Fruit fly (Drosophila melanogaster) whole organism, adult: ENCODE measurements around the gene Actn.
A peak's percentile ranks its signal among the peaks of the same experiment; 100 is the strongest.

Source experiments
- CG1620 ChIP-seq: fragments of 200-800 bp; sonication (Bioruptor generic); optimal IDR thresholded peaks from 2 replicates; lab custom pipeline; 2016; ENCODE audit warnings: missing biosample characterization, missing genetic modification characterization
- CG33017 ChIP-seq: fragments of 200-800 bp; sonication (Bioruptor generic); optimal IDR thresholded peaks from 2 replicates; lab custom pipeline; 2018; ENCODE audit warnings: missing biosample characterization, mild to moderate bottlenecking, missing genetic modification characterization, moderate library complexity
- CG7045 ChIP-seq: fragments of 200-800 bp; sonication (Bioruptor generic); optimal IDR thresholded peaks from 2 replicates; lab custom pipeline; 2017; ENCODE audit warnings: missing biosample characterization, mild to moderate bottlenecking, missing genetic modification characterization
- Clk ChIP-seq: fragments of 200-800 bp; sonication (Bioruptor generic); optimal IDR thresholded peaks from 2 replicates; lab custom pipeline; 2017; ENCODE audit warnings: missing biosample characterization, missing genetic modification characterization
- Crg-1 ChIP-seq: fragments of 200-800 bp; sonication (Bioruptor generic); optimal IDR thresholded peaks from 2 replicates; lab custom pipeline; 2016; ENCODE audit warnings: missing biosample characterization, missing genetic modification characterization
- ovo ChIP-seq: fragments of 200-800 bp; sonication (Bioruptor generic); optimal IDR thresholded peaks from 2 replicates; lab custom pipeline; 2016; ENCODE audit warnings: missing biosample characterization, missing genetic modification characterization

DNA sequence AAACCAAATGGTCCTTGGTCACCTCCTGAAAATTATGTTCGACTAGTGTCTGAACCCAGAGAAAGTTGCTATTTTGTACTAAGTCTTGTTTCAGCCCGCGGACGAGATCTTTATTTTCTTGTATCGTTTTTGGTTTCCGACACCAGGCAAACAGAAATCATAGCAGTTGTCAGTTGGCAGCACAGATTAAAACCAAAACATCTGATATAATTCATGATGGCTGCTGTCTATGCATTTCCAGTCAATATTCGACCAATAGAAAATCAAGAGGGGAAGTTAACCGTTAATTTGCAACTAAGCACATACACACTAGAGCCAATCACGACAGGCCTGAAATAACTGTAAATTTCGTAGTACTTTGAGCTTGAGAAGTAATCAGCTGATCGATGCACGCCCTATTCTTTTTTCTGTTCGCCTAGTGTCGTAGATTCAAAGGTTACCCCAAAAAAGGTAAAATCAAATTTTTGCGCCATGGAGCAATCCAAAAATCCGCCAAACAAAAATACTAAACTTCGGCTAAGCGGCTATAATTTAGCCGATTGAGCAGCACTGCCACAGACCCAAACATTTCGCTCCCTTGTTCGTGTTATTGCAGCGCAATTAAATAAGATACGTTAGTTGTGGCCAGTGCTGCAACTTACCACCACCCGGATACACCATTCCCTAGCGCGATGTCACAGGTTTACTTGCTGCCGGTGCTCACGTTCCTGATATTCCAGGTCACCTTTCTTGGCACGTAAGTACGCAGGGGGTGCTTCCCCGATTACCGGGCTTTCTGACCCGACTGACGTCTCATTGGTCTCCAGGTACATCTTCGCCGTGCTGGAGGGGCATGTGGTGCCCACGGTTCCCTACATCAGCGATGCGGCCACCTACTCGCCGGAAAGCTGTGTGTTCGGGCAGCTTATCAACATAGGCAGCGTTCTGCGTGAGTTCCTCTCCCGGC, 34.6 kb upstream of the Actn start, which contains the start of gene CG4025:
- TF ChIP-seq CG33017 (no peak), Clk (GFP tag; lab: Kevin White, UChicago) (no peak), Crg-1 (GFP tag; lab: Kevin White, UChicago) (no peak), ovo (peak; percentile 56), CG1620 (no peak), CG7045 (GFP tag; lab: Kevin White, UChicago) (no peak)
